Worm (Caenorhabditis elegans): ENCODE data around the gene C28H8.7.

The C28H8.7 gene

DNA sequence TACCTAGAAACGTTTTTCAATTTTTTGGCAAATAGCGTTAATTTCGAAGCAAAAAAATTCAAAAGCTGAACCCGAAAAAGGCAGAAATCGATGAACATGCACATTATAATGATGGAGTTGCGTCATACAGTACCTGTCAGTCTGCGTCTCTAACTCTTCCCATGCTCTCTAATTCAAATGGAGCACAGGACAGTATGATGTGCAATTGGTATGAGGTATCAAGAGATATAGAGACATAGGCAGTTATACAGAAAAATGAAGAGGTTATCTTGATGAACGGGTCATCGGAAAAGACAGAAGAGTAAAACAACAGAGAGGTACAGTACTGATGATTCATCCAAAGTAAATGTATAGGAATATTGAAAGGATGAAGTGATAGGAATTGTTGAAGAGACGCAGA, 13.9 kb upstream of the C28H8.7 start:
- TF ChIP-seq elt-1 (tag; optimal IDR thresholded peaks at IDR 0.05) (no peak), fos-1 (tag; optimal IDR thresholded peaks at IDR 0.05) (peak; percentile 69), nhr-129 (tag; optimal IDR thresholded peaks at IDR 0.05) (peak; percentile 77)

DNA sequence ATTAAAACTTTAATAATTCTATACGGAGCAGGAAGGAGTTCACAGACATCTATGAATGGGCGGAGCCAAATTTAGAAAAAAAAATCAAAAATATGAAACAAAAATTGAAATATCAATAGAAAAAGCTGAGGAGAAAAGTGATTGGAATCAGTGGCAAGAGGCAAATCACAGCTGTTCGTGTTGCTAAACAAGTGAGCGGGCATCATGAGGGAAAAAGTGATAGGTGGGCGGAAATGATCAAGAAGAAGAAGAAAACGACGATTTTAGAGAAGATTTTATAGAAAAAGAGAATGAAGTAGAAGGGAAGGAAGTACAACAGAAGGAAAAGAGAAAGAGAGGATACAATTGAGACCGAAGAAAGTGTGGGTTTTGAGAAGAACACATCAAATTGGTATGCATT, 11.8 kb upstream of the C28H8.7 start:
- TF ChIP-seq nhr-12 (tag; optimal IDR thresholded peaks at IDR 0.05) (no peak), nhr-10 (tag; optimal IDR thresholded peaks at IDR 0.05) (no peak), aly-2 (tag; optimal IDR thresholded peaks at IDR 0.05) (no peak), nhr-129 (tag; optimal IDR thresholded peaks at IDR 0.05) (peak; percentile 7), F13H6.1 (tag; optimal IDR thresholded peaks at IDR 0.05) (peak; percentile 12), nhr-25 (tag; optimal IDR thresholded peaks at IDR 0.05) (no peak), nhr-23 (tag; optimal IDR thresholded peaks at IDR 0.05) (no peak), unc-55 (GFP tag; optimal IDR thresholded peaks at IDR 0.05) (peak; percentile 23), lsy-2 (tag; optimal IDR thresholded peaks at IDR 0.05) (peak in 1 of 2 experiments; percentile 15), elt-1 (tag; optimal IDR thresholded peaks at IDR 0.05) (no peak)

DNA sequence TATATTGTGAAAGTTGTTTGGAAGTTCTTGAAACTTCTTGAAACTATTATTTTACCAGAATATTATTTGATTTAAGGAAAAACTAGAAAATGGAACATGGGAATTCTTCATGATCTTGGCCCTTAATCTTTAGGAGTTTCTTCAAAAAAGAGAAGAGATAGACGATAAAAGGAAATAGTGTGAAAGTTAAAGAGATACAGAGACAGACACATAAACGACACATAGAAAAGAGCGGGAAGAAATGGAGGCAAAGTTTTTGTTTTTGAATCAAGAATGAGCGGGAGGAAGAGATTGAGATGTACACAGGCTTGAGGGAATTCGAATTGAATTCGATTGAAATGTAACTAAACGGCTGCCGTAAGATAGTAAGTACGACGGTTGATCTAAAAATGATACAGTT, 10.7 kb upstream of the C28H8.7 start:
- no peak for TF ChIP-seq mab-5 (tag; optimal IDR thresholded peaks at IDR 0.05)
- no peak for TF ChIP-seq elt-3 (tag; optimal IDR thresholded peaks at IDR 0.05)
- TF ChIP-seq nhr-12 (tag; optimal IDR thresholded peaks at IDR 0.05): no peak
- TF ChIP-seq gmeb-1 (tag; optimal IDR thresholded peaks at IDR 0.05): no peak
- TF ChIP-seq lsy-2 (tag; optimal IDR thresholded peaks at IDR 0.05): peak in 1 of 2 experiments; percentile 9
- no peak for TF ChIP-seq nhr-25 (tag; optimal IDR thresholded peaks at IDR 0.05)
- TF ChIP-seq ztf-11 (tag; optimal IDR thresholded peaks at IDR 0.05): no peak
- no peak for TF ChIP-seq nhr-23 (tag; optimal IDR thresholded peaks at IDR 0.05)
- no peak for TF ChIP-seq nhr-10 (tag; optimal IDR thresholded peaks at IDR 0.05)
- TF ChIP-seq ZK546.5 (tag; optimal IDR thresholded peaks at IDR 0.05): no peak
- TF ChIP-seq dmd-4 (tag; optimal IDR thresholded peaks at IDR 0.05): no peak
- no peak for TF ChIP-seq sem-4 (tag; optimal IDR thresholded peaks at IDR 0.05)
- TF ChIP-seq nhr-77 (tag; optimal IDR thresholded peaks at IDR 0.05): no peak
- no peak for TF ChIP-seq ceh-82 (tag; optimal IDR thresholded peaks at IDR 0.05)
- TF ChIP-seq nhr-129 (tag; optimal IDR thresholded peaks at IDR 0.05): peak; percentile 17
- TF ChIP-seq blmp-1 (tag; optimal IDR thresholded peaks at IDR 0.05; ENCODE audit: insufficient read depth): no peak
- TF ChIP-seq F13H6.1 (tag; optimal IDR thresholded peaks at IDR 0.05): no peak
- no peak for TF ChIP-seq nhr-11 (tag; optimal IDR thresholded peaks at IDR 0.05)
- TF ChIP-seq sma-9 (GFP tag; optimal IDR thresholded peaks at IDR 0.05): no peak
- TF ChIP-seq sma-9 (tag; optimal IDR thresholded peaks at IDR 0.05): no peak
- TF ChIP-seq crh-2 (tag; optimal IDR thresholded peaks at IDR 0.05): no peak
- peak; percentile 42 for TF ChIP-seq C34F6.9 (tag; optimal IDR thresholded peaks at IDR 0.05)
- no peak for TF ChIP-seq lin-11 (tag; optimal IDR thresholded peaks at IDR 0.05)
- no peak for TF ChIP-seq alr-1 (tag; optimal IDR thresholded peaks at IDR 0.05)
- TF ChIP-seq Y55F3AM.14 (GFP tag; optimal IDR thresholded peaks at IDR 0.05): peak; percentile 61
- no peak for TF ChIP-seq ztf-1 (GFP tag; conservative IDR thresholded peaks at IDR 0.05)
- no peak for TF ChIP-seq fos-1 (tag; optimal IDR thresholded peaks at IDR 0.05)
- no peak for TF ChIP-seq mdl-1 (tag; optimal IDR thresholded peaks at IDR 0.05)
- no peak for TF ChIP-seq ztf-4 (tag; optimal IDR thresholded peaks at IDR 0.05)
- TF ChIP-seq mbf-1 (tag; optimal IDR thresholded peaks at IDR 0.05): no peak
- TF ChIP-seq unc-55 (GFP tag; optimal IDR thresholded peaks at IDR 0.05): peak; percentile 30

DNA sequence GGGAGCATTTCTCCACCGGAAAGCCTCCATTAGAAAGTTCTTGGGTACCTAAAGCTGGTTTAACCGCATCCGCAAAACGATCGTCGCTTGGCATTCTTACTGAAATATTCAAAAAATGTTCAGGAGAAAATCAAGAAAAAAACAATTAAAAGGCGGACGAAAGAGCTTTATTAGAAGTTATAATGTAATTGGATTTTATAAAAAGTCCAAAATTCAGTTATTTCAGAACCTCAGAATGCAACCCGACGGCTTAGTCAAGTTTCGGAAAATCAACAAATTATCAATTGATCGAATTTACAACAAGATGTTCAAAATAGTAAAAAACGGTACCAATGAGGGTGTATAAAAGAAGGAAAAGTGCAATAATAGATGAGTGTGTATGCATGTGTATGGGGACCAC, 9.1 kb upstream of the C28H8.7 start, which contains the start of gene pxl-1:
Gene pxl-1, minus strand, starts transcription at position 101 of the 400 bp plus-strand sequence.
- no peak for TF ChIP-seq nhr-237 (tag; optimal IDR thresholded peaks at IDR 0.05)
- TF ChIP-seq sem-4 (tag; optimal IDR thresholded peaks at IDR 0.05): no peak
- TF ChIP-seq ama-1 (optimal IDR thresholded peaks at IDR 0.05): no peak
- TF ChIP-seq snpc-4 (tag; optimal IDR thresholded peaks at IDR 0.05): no peak

DNA sequence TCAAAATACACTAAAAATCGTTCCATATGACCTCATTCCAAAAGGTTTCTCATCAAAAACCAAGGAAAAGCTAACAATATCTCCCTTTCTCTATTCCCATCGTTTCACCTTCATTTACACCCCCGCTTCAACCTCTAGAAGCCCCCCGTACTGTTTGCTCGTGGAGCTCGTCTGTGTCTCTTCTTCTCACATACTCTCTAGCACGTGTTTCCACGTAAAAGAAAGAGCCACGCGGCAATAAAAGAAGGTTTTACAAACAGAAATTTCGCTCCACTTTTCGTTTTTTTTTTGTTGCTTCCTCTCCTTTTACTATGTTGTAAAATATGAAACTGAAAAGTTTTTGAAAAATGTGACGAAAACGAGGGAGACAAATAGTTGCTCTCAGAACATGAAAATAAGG, 6.1 kb upstream of the C28H8.7 start:
- TF ChIP-seq F13H6.1 (tag; optimal IDR thresholded peaks at IDR 0.05) (peak; percentile 31), snpc-4 (tag; optimal IDR thresholded peaks at IDR 0.05) (no peak)

Measured in whole organism, L2 larva.